Fruit fly (Drosophila melanogaster) whole organism, prepupa: ENCODE data around the gene CG17568.

ENCODE experiments used
- CG10631 ChIP-seq: fragments of 200-800 bp; sonication (Bioruptor generic); optimal IDR thresholded peaks from 2 replicates; lab custom pipeline; 2016; ENCODE audit warnings: missing biosample characterization, missing genetic modification characterization
- CG10669 ChIP-seq: fragments of 200-800 bp; sonication (Bioruptor generic); optimal IDR thresholded peaks from 3 replicates; lab custom pipeline; 2018; ENCODE audit warnings: missing biosample characterization, mild to moderate bottlenecking, missing genetic modification characterization, moderate library complexity
- CG11294 ChIP-seq: fragments of 200-800 bp; sonication (Bioruptor generic); IDR thresholded peaks from 2 replicates; pipeline ENCODE4 v1.3.6; 2022; ENCODE audit warnings: missing biosample characterization, missing genetic modification characterization
- CG11902 ChIP-seq: fragments of 200-800 bp; sonication (Bioruptor generic); optimal IDR thresholded peaks from 3 replicates; lab custom pipeline; 2016; ENCODE audit warnings: missing biosample characterization, missing genetic modification characterization
- CG1621 ChIP-seq: fragments of 200-800 bp; sonication (Bioruptor generic); optimal IDR thresholded peaks from 3 replicates; lab custom pipeline; 2018; ENCODE audit warnings: missing biosample characterization, mild to moderate bottlenecking, missing genetic modification characterization
- CG16779 ChIP-seq: fragments of 200-800 bp; sonication (Bioruptor generic); optimal IDR thresholded peaks from 3 replicates; lab custom pipeline; 2017; ENCODE audit warnings: missing biosample characterization, mild to moderate bottlenecking, missing genetic modification characterization
- CG3032 ChIP-seq: fragments of 200-800 bp; optimal IDR thresholded peaks from 2 replicates; lab custom pipeline; 2019; ENCODE audit warnings: missing biosample characterization, mild to moderate bottlenecking, missing genetic modification characterization, moderate library complexity
- CG31627 ChIP-seq: fragments of 200-800 bp; sonication (Bioruptor generic); optimal IDR thresholded peaks from 3 replicates; lab custom pipeline; 2016; ENCODE audit warnings: missing biosample characterization, missing genetic modification characterization
- CG32006 ChIP-seq: fragments of 200-800 bp; sonication (Bioruptor generic); optimal IDR thresholded peaks from 3 replicates; lab custom pipeline; 2017; ENCODE audit warnings: missing biosample characterization, mild to moderate bottlenecking, missing genetic modification characterization
- CG34406 ChIP-seq: fragments of 200-800 bp; sonication (Bioruptor generic); optimal IDR thresholded peaks from 3 replicates; lab custom pipeline; 2016; ENCODE audit warnings: missing biosample characterization, missing genetic modification characterization
- CG3919 ChIP-seq: fragments of 200-800 bp; sonication (Bioruptor generic); optimal IDR thresholded peaks from 3 replicates; lab custom pipeline; 2016; ENCODE audit warnings: missing biosample characterization, missing genetic modification characterization
- CG4318 ChIP-seq: fragments of 200-800 bp; sonication (Bioruptor generic); optimal IDR thresholded peaks from 3 replicates; lab custom pipeline; 2017; ENCODE audit warnings: missing biosample characterization, mild to moderate bottlenecking, missing genetic modification characterization
- CG6163 ChIP-seq: fragments of 200-800 bp; sonication (Bioruptor generic); IDR thresholded peaks from 3 replicates; pipeline ENCODE4 v1.3.6; 2022; ENCODE audit warnings: missing biosample characterization, missing genetic modification characterization
- CG6792 ChIP-seq: fragments of 200-800 bp; sonication (Bioruptor generic); optimal IDR thresholded peaks from 3 replicates; lab custom pipeline; 2016; ENCODE audit warnings: missing biosample characterization, missing genetic modification characterization
- CG6808 ChIP-seq: fragments of 200-800 bp; sonication (Bioruptor generic); optimal IDR thresholded peaks from 3 replicates; lab custom pipeline; 2017; ENCODE audit warnings: missing biosample characterization, missing genetic modification characterization, mild to moderate bottlenecking, moderate library complexity, missing genetic modification reagents
- CG6854 ChIP-seq: fragments of 200-800 bp; sonication (Bioruptor generic); optimal IDR thresholded peaks from 2 replicates; lab custom pipeline; 2017; ENCODE audit warnings: missing biosample characterization, mild to moderate bottlenecking, missing genetic modification characterization
- CG8319 ChIP-seq: fragments of 200-800 bp; sonication (Bioruptor generic); optimal IDR thresholded peaks from 3 replicates; lab custom pipeline; 2016; ENCODE audit warnings: missing biosample characterization, missing genetic modification characterization
- CG8632 ChIP-seq: fragments of 200-800 bp; sonication (Bioruptor generic); optimal IDR thresholded peaks from 3 replicates; lab custom pipeline; 2016; ENCODE audit warnings: missing biosample characterization, missing genetic modification characterization
- Eip75B ChIP-seq: fragments of 200-800 bp; sonication (Bioruptor generic); optimal IDR thresholded peaks from 3 replicates; lab custom pipeline; 2016; ENCODE audit warnings: missing biosample characterization, missing genetic modification characterization
- Eip78C ChIP-seq: fragments of 200-800 bp; sonication (Bioruptor generic); peaks from one replicate; lab custom pipeline; 2016; ENCODE audit warnings: missing biosample characterization, missing genetic modification characterization
- Ets21C ChIP-seq: fragments of 200-800 bp; sonication (Bioruptor generic); optimal IDR thresholded peaks from 3 replicates; lab custom pipeline; 2016; ENCODE audit warnings: missing biosample characterization, missing genetic modification characterization
- Ets96B ChIP-seq: fragments of 200-800 bp; optimal IDR thresholded peaks from 2 replicates; lab custom pipeline; 2019; ENCODE audit warnings: missing biosample characterization, mild to moderate bottlenecking, missing genetic modification characterization, moderate library complexity
- Gug ChIP-seq: fragments of 200-800 bp; sonication (Bioruptor generic); IDR thresholded peaks from 2 replicates; pipeline ENCODE4 v1.3.6; 2022; ENCODE audit warnings: missing biosample characterization, missing genetic modification characterization
- Hr38 ChIP-seq: sonication (Bioruptor generic); optimal IDR thresholded peaks from 2 replicates; lab custom pipeline; 2016; ENCODE audit warnings: missing biosample characterization, missing genetic modification characterization
- Hr39 ChIP-seq: fragments of 200-800 bp; sonication (Bioruptor generic); optimal IDR thresholded peaks from 2 replicates; lab custom pipeline; 2016; ENCODE audit warnings: missing biosample characterization, missing genetic modification characterization
- Hr4 ChIP-seq: fragments of 200-800 bp; sonication (Bioruptor generic); optimal IDR thresholded peaks from 3 replicates; lab custom pipeline; 2016; ENCODE audit warnings: missing biosample characterization, missing genetic modification characterization
- Lpt ChIP-seq: fragments of 200-800 bp; sonication (Bioruptor generic); optimal IDR thresholded peaks from 3 replicates; lab custom pipeline; 2016; ENCODE audit warnings: missing biosample characterization, missing genetic modification characterization
- OdsH ChIP-seq: fragments of 200-800 bp; sonication (Bioruptor generic); optimal IDR thresholded peaks from 3 replicates; lab custom pipeline; 2016; ENCODE audit warnings: missing biosample characterization, missing genetic modification characterization
- Smox ChIP-seq: fragments of 200-800 bp; sonication (Bioruptor generic); optimal IDR thresholded peaks from 3 replicates; lab custom pipeline; 2016; ENCODE audit warnings: missing biosample characterization, missing genetic modification characterization
- Sox102F ChIP-seq: fragments of 200-800 bp; sonication (Bioruptor generic); optimal IDR thresholded peaks from 2 replicates; lab custom pipeline; 2016; ENCODE audit warnings: missing biosample characterization, mild to moderate bottlenecking, missing genetic modification characterization
- Sox14 ChIP-seq: fragments of 200-800 bp; sonication (Bioruptor generic); optimal IDR thresholded peaks from 3 replicates; lab custom pipeline; 2016; ENCODE audit warnings: missing biosample characterization, missing genetic modification characterization
- Sox15 ChIP-seq: fragments of 200-800 bp; sonication (Bioruptor generic); optimal IDR thresholded peaks from 3 replicates; lab custom pipeline; 2016; ENCODE audit warnings: missing biosample characterization, missing genetic modification characterization
- cyc ChIP-seq: fragments of 200-800 bp; sonication (Bioruptor generic); optimal IDR thresholded peaks from 3 replicates; lab custom pipeline; 2016; ENCODE audit warnings: missing biosample characterization, missing genetic modification characterization
- dac ChIP-seq: fragments of 200-800 bp; sonication (Bioruptor generic); optimal IDR thresholded peaks from 2 replicates; lab custom pipeline; 2017; ENCODE audit warnings: missing biosample characterization, mild to moderate bottlenecking, missing genetic modification characterization
- dsx ChIP-seq: fragments of 200-800 bp; optimal IDR thresholded peaks from 3 replicates; lab custom pipeline; 2019; ENCODE audit warnings: missing biosample characterization, mild to moderate bottlenecking, missing genetic modification characterization, moderate library complexity; ENCODE audit not compliant: poor library complexity, severe bottlenecking
- eg ChIP-seq: fragments of 200-800 bp; sonication (Bioruptor generic); IDR thresholded peaks from 3 replicates; pipeline ENCODE4 v1.3.6; 2022; ENCODE audit warnings: missing biosample characterization, missing genetic modification characterization
- esn ChIP-seq: fragments of 200-800 bp; sonication (Bioruptor generic); optimal IDR thresholded peaks from 2 replicates; lab custom pipeline; 2016; ENCODE audit warnings: missing biosample characterization, mild to moderate bottlenecking, missing genetic modification characterization, moderate library complexity
- fd59A ChIP-seq: fragments of 200-800 bp; sonication (Bioruptor generic); optimal IDR thresholded peaks from 2 replicates; lab custom pipeline; 2017; ENCODE audit warnings: missing biosample characterization, mild to moderate bottlenecking, missing genetic modification characterization, missing genetic modification reagents
- fkh ChIP-seq: fragments of 200-800 bp; sonication (Bioruptor generic); optimal IDR thresholded peaks from 3 replicates; lab custom pipeline; 2017; ENCODE audit warnings: missing biosample characterization, mild to moderate bottlenecking, missing genetic modification characterization, moderate library complexity
- net ChIP-seq: fragments of 200-800 bp; sonication (Bioruptor generic); optimal IDR thresholded peaks from 3 replicates; lab custom pipeline; 2016; ENCODE audit warnings: missing biosample characterization, missing genetic modification characterization
- pdm3 ChIP-seq: fragments of 200-800 bp; sonication (Bioruptor generic); optimal IDR thresholded peaks from 3 replicates; lab custom pipeline; 2016; ENCODE audit warnings: missing biosample characterization, missing genetic modification characterization
- salr ChIP-seq, 2 experiments: fragments of 200-800 bp; sonication (Bioruptor generic); optimal IDR thresholded peaks; 3 replicates each; lab custom pipeline; 2016 to 2018; ENCODE audit warnings: missing biosample characterization in 2 of 2, missing genetic modification characterization in 2 of 2, mild to moderate bottlenecking in 1 of 2
- spab ChIP-seq: fragments of 200-800 bp; sonication (Bioruptor generic); optimal IDR thresholded peaks from 2 replicates; lab custom pipeline; 2017; ENCODE audit warnings: missing biosample characterization, mild to moderate bottlenecking, missing genetic modification characterization, missing genetic modification reagents
- ss ChIP-seq, 2 experiments: fragments of 200-800 bp; sonication (Bioruptor generic); optimal IDR thresholded peaks; 2 replicates in 1 of 2; 3 replicates in 1 of 2; lab custom pipeline; 2017 to 2018; ENCODE audit warnings: mild to moderate bottlenecking in 2 of 2, missing biosample characterization in 2 of 2, missing genetic modification characterization in 2 of 2, moderate library complexity in 1 of 2
- svp ChIP-seq: fragments of 200-800 bp; sonication (Bioruptor generic); peaks from one replicate; lab custom pipeline; 2016; ENCODE audit warnings: missing biosample characterization, missing genetic modification characterization
- topi ChIP-seq: fragments of 200-800 bp; sonication (Bioruptor generic); optimal IDR thresholded peaks from 3 replicates; lab custom pipeline; 2016; ENCODE audit warnings: missing biosample characterization, missing genetic modification characterization
- vri ChIP-seq: fragments of 200-800 bp; sonication (Bioruptor generic); optimal IDR thresholded peaks from 3 replicates; lab custom pipeline; 2016; ENCODE audit warnings: missing biosample characterization, mild to moderate bottlenecking, missing genetic modification characterization

CG17568 gene

DNA sequence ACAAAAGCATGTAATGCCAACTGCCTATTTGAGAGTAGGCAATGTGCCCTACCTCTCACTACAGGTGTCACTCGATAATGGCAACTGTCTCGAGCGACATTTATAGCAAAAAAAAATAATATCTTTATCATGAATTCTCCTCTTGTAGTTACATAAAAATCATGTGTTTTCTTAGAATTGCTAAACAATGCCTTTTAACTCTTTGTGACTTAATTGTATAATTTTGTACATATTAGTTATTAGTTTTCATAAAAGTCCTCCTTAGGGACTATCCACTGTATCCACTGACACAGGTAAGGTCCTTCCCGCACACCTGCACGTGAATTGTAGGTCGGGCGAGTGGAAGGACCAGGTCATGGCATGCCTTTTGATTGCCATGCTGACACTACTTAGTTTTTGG lies 27.4 kb upstream of the CG17568 start:
- TF ChIP-seq svp (GFP tag; lab: Kevin White, UChicago) = peak; percentile 30
- TF ChIP-seq Eip78C (GFP tag; lab: Kevin White, UChicago) = peak; percentile 15
- TF ChIP-seq CG10631 (GFP tag; lab: Kevin White, UChicago) = no peak
- TF ChIP-seq, all 60 proteins: peak for 2

DNA sequence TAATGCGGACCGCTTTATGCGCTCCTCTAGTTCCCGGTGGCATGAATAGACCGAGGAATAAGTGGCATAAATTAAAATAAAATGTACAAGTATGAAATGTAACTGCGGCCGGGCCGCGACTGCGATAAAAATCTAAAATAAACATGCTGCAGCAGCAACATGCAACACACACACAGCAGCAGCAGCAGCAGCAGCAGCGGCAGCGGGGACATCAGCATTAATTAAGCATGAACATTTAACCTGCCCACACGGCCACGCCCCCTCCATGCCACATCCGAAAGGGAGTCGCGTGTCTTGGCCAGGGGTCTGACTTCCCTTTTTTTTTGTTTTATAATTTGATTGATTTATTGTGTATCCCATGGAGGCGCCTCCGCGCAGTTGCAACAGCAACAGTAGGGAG lies 23.0 kb upstream of the CG17568 start:
- TF ChIP-seq CG3032 (tag; lab: Kevin White, UChicago) (no peak), ss (GFP tag; optimal IDR thresholded peaks at IDR 0.05; lab: Kevin White, UChicago) (peak in 1 of 2 experiments; percentile 75), Smox (no peak)

DNA sequence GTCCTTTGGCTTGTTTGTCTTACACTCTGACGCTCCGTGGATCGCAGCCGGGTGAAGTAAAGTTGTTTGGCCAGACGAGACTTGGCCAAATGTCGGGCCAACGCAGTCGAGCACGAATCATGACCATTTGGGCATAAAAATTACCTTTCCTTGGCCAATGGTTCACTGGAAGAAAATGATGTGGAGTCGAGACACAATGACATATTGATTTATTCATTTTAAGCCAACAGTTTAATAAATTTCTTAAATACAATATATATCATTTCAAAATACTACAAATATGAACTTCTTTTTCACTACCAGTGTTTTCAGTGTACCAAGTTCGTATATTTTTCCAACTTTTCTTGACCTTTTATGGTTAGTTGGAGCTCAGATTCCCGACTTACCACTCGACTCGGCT lies 20.3 kb upstream of the CG17568 start:
- TF ChIP-seq CG8319 (GFP tag; lab: Kevin White, UChicago) = peak; percentile 15
- TF ChIP-seq salr (GFP tag; optimal IDR thresholded peaks at IDR 0.05; lab: Kevin White, UChicago) = peak in 1 of 2 experiments; percentile 33
- peak; percentile 48 for TF ChIP-seq pdm3
- peak; percentile 62 for TF ChIP-seq dsx (GFP tag; lab: Kevin White, UChicago)
- peak; percentile 58 for TF ChIP-seq topi (GFP tag; lab: Kevin White, UChicago)
- peak; percentile 49 for TF ChIP-seq CG10669
- TF ChIP-seq CG31627 (GFP tag; lab: Kevin White, UChicago) = peak; percentile 46
- TF ChIP-seq svp (GFP tag; lab: Kevin White, UChicago) = peak; percentile 81
- TF ChIP-seq Hr38 (GFP tag; lab: Kevin White, UChicago) = no peak
- peak; percentile 90 for TF ChIP-seq Eip78C (GFP tag; lab: Kevin White, UChicago)
- TF ChIP-seq CG16779 (tag; lab: Kevin White, UChicago) = no peak
- peak; percentile 68 for TF ChIP-seq Sox14 (GFP tag; lab: Kevin White, UChicago)
- peak; percentile 52 for TF ChIP-seq CG6792 (GFP tag; lab: Kevin White, UChicago)
- TF ChIP-seq CG6808 = peak; percentile 60
- peak; percentile 41 for TF ChIP-seq CG34406 (GFP tag; lab: Kevin White, UChicago)
- TF ChIP-seq Eip75B (GFP tag; lab: Kevin White, UChicago) = peak; percentile 54
- 0 out of 2 replicates have a peak, but pooled peaks have one; percentile 13 for TF ChIP-seq CG11294 (GFP tag; lab: Robert Waterston, UW)
- peak; percentile 69 for TF ChIP-seq OdsH
- TF ChIP-seq CG6854 (GFP tag; lab: Kevin White, UChicago) = no peak
- peak; percentile 51 for TF ChIP-seq spab (GFP tag; lab: Kevin White, UChicago)
- peak; percentile 73 for TF ChIP-seq esn (GFP tag; lab: Kevin White, UChicago)
- peak; percentile 62 for TF ChIP-seq net (GFP tag; lab: Kevin White, UChicago)
- TF ChIP-seq Hr39 (GFP tag; lab: Kevin White, UChicago) = peak; percentile 59
- peak; percentile 56; the same call in 2 of the 3 replicates for TF ChIP-seq eg (GFP tag; lab: Robert Waterston, UW)
- TF ChIP-seq CG10631 (GFP tag; lab: Kevin White, UChicago) = peak; percentile 66
- peak; percentile 23 for TF ChIP-seq CG4318 (GFP tag; lab: Kevin White, UChicago)
- TF ChIP-seq cyc (GFP tag; lab: Kevin White, UChicago) = peak; percentile 61
- TF ChIP-seq CG3919 (GFP tag; lab: Kevin White, UChicago) = peak; percentile 81
- peak; percentile 87 for TF ChIP-seq CG6163 (GFP tag; lab: Robert Waterston, UW)
- peak; percentile 65 for TF ChIP-seq Hr4 (GFP tag; lab: Kevin White, UChicago)
- TF ChIP-seq Gug (GFP tag; lab: Robert Waterston, UW) = peak; percentile 65
- TF ChIP-seq dac (GFP tag; lab: Kevin White, UChicago) = no peak
- TF ChIP-seq Sox15 (GFP tag; lab: Kevin White, UChicago) = no peak
- no peak for TF ChIP-seq fkh (GFP tag; lab: Kevin White, UChicago)
- no peak for TF ChIP-seq CG11902
- peak; percentile 39 for TF ChIP-seq Ets21C
- peak in 1 of 2 experiments; percentile 2 for TF ChIP-seq ss (GFP tag; optimal IDR thresholded peaks at IDR 0.05; lab: Kevin White, UChicago)
- peak; percentile 48 for TF ChIP-seq fd59A (GFP tag; lab: Kevin White, UChicago)
- peak; percentile 22 for TF ChIP-seq Lpt (GFP tag; lab: Kevin White, UChicago)
- peak; percentile 46 for TF ChIP-seq vri
- peak; percentile 74 for TF ChIP-seq Sox102F (GFP tag; lab: Kevin White, UChicago)
- TF ChIP-seq Ets96B (tag; lab: Kevin White, UChicago) = peak; percentile 65
- peak; percentile 18 for TF ChIP-seq CG1621 (tag; lab: Kevin White, UChicago)
- TF ChIP-seq CG8632 = peak; percentile 38
- peak; percentile 52 for TF ChIP-seq CG32006 (GFP tag; lab: Kevin White, UChicago)
